Worm (Caenorhabditis elegans) whole organism, L1 larva: ENCODE results near the gene C17B7.9.

Source experiments
- aha-1 ChIP-seq: fragments of 150-350 bp; optimal IDR thresholded peaks from 2 replicates; lab custom pipeline; 2014; ENCODE audit warnings: missing biosample characterization, missing genetic modification characterization
- ama-1 ChIP-seq: fragments of 150-350 bp; optimal IDR thresholded peaks from 2 replicates; lab custom pipeline; 2014
- blmp-1 ChIP-seq: fragments of 150-350 bp; optimal IDR thresholded peaks from 2 replicates; lab custom pipeline; 2014; ENCODE audit warnings: missing biosample characterization, missing genetic modification characterization
- ceh-8 ChIP-seq: fragments of 200-800 bp; sonication (Bioruptor generic); optimal IDR thresholded peaks from 2 replicates; lab custom pipeline; 2018; ENCODE audit warnings: mild to moderate bottlenecking, missing genetic modification characterization, moderate library complexity, missing compliant biosample characterization
- ceh-82 ChIP-seq, 3 experiments: fragments of 150-350 bp in 1 of 3; sonication (generic microtip) in 2 of 3; optimal IDR thresholded peaks; 2 replicates each; lab custom pipeline; 2014 to 2017; ENCODE audit warnings: missing biosample characterization in 3 of 3, missing genetic modification characterization in 3 of 3
- ceh-88 ChIP-seq: fragments of 200-800 bp; sonication (Bioruptor generic); IDR thresholded peaks from 2 replicates; pipeline ENCODE4 v1.3.6; 2022; ENCODE audit warnings: missing genetic modification characterization, missing compliant biosample characterization
- dpl-1 ChIP-seq, 3 experiments: fragments of 150-350 bp in 2 of 3; sonication (generic microtip) in 1 of 3; optimal IDR thresholded peaks; 2 replicates each; lab custom pipeline; 2014 to 2017; ENCODE audit warnings: missing biosample characterization in 3 of 3, missing genetic modification characterization in 3 of 3, missing genetic modification reagents in 3 of 3
- efl-1 ChIP-seq, 4 experiments: fragments of 150-350 bp; optimal IDR thresholded peaks in 3 of 4; peaks in 1 of 4; 1 replicate in 1 of 4; 2 replicates in 3 of 4; lab custom pipeline; 2014; ENCODE audit warnings: missing biosample characterization in 2 of 4, missing genetic modification characterization in 2 of 4, missing genetic modification reagents in 2 of 4
- fkh-10 ChIP-seq: sonication (generic microtip); optimal IDR thresholded peaks from 2 replicates; lab custom pipeline; 2017; ENCODE audit warnings: missing biosample characterization, missing genetic modification reagents, missing genetic modification characterization
- fkh-8 ChIP-seq: sonication (generic microtip); optimal IDR thresholded peaks from 2 replicates; lab custom pipeline; 2016; ENCODE audit warnings: mild to moderate bottlenecking, missing genetic modification characterization, missing compliant biosample characterization
- grh-1 ChIP-seq: fragments of 200-800 bp; sonication (Bioruptor generic); IDR thresholded peaks from 2 replicates; pipeline ENCODE4 v1.3.6; 2022; ENCODE audit warnings: missing genetic modification reagents, missing genetic modification characterization, missing compliant biosample characterization
- hlh-4 ChIP-seq: sonication (generic microtip); optimal IDR thresholded peaks from 2 replicates; lab custom pipeline; 2016; ENCODE audit warnings: mild to moderate bottlenecking, missing genetic modification characterization, missing compliant biosample characterization
- isw-1 ChIP-seq: fragments of 200-800 bp; sonication (Bioruptor generic); IDR thresholded peaks from 2 replicates; pipeline ENCODE4 v1.3.6; 2022; ENCODE audit warnings: missing genetic modification characterization, missing compliant biosample characterization
- lin-13 ChIP-seq: fragments of 150-350 bp; optimal IDR thresholded peaks from 2 replicates; lab custom pipeline; 2014; ENCODE audit warnings: missing biosample characterization, missing genetic modification reagents, missing genetic modification characterization
- lin-14 ChIP-seq: fragments of 200-800 bp; sonication (Bioruptor generic); optimal IDR thresholded peaks from 2 replicates; lab custom pipeline; 2018; ENCODE audit warnings: mild to moderate bottlenecking, missing genetic modification characterization, moderate library complexity, missing compliant biosample characterization
- lin-35 ChIP-seq, 2 experiments: fragments of 150-350 bp; optimal IDR thresholded peaks; 2 replicates each; lab custom pipeline; 2014; ENCODE audit warnings: missing biosample characterization in 2 of 2, missing genetic modification characterization in 2 of 2, missing genetic modification reagents in 2 of 2
- lin-39 ChIP-seq: fragments of 150-350 bp; optimal IDR thresholded peaks from 2 replicates; lab custom pipeline; 2014; ENCODE audit warnings: missing biosample characterization, missing genetic modification reagents, missing genetic modification characterization
- lir-3 ChIP-seq: sonication (generic microtip); optimal IDR thresholded peaks from 2 replicates; lab custom pipeline; 2016; ENCODE audit warnings: mild to moderate bottlenecking, missing genetic modification characterization, moderate library complexity, missing compliant biosample characterization; ENCODE audit not compliant: poor library complexity
- lsy-2 ChIP-seq, 2 experiments: fragments of 150-350 bp; optimal IDR thresholded peaks; 2 replicates each; lab custom pipeline; 2014; ENCODE audit warnings: missing biosample characterization in 2 of 2, missing genetic modification characterization in 2 of 2
- mdl-1 ChIP-seq, 2 experiments: fragments of 150-350 bp; optimal IDR thresholded peaks; 2 replicates each; lab custom pipeline; 2014 to 2017; ENCODE audit warnings: missing biosample characterization in 2 of 2, missing genetic modification characterization in 2 of 2, inconsistent platforms in 1 of 2
- nhr-19 ChIP-seq: fragments of 200-800 bp; sonication (Bioruptor generic); conservative IDR thresholded peaks from 2 replicates; pipeline ENCODE4 v1.3.6; 2022; ENCODE audit warnings: missing genetic modification characterization, missing compliant biosample characterization
- nhr-20 ChIP-seq: sonication (generic microtip); optimal IDR thresholded peaks from 2 replicates; lab custom pipeline; 2016; ENCODE audit warnings: mild to moderate bottlenecking, missing genetic modification characterization, missing compliant biosample characterization
- nhr-28 ChIP-seq: fragments of 150-350 bp; optimal IDR thresholded peaks from 2 replicates; lab custom pipeline; 2014; ENCODE audit warnings: missing biosample characterization, missing genetic modification characterization
- nhr-47 ChIP-seq: sonication (generic microtip); optimal IDR thresholded peaks from 2 replicates; lab custom pipeline; 2016; ENCODE audit warnings: mild to moderate bottlenecking, missing genetic modification characterization, moderate library complexity, missing compliant biosample characterization
- nhr-71 ChIP-seq: sonication (generic microtip); optimal IDR thresholded peaks from 2 replicates; lab custom pipeline; 2016; ENCODE audit warnings: mild to moderate bottlenecking, missing genetic modification characterization, moderate library complexity, missing compliant biosample characterization
- nhr-76 ChIP-seq: sonication (generic microtip); optimal IDR thresholded peaks from 2 replicates; lab custom pipeline; 2017; ENCODE audit warnings: missing biosample characterization, missing genetic modification characterization
- nhr-77 ChIP-seq: fragments of 150-350 bp; optimal IDR thresholded peaks from 2 replicates; lab custom pipeline; 2014; ENCODE audit warnings: missing biosample characterization, missing genetic modification characterization
- nhr-84 ChIP-seq: sonication (generic microtip); optimal IDR thresholded peaks from 2 replicates; lab custom pipeline; 2017; ENCODE audit warnings: missing biosample characterization, missing genetic modification characterization
- pqm-1 ChIP-seq: sonication (generic microtip); optimal IDR thresholded peaks from 3 replicates; lab custom pipeline; 2017; ENCODE audit warnings: missing biosample characterization, missing genetic modification characterization
- rnt-1 ChIP-seq: sonication (generic microtip); optimal IDR thresholded peaks from 2 replicates; lab custom pipeline; 2016; ENCODE audit warnings: mild to moderate bottlenecking, missing genetic modification characterization, moderate library complexity, missing compliant biosample characterization
- sox-4 ChIP-seq: sonication (generic microtip); optimal IDR thresholded peaks from 2 replicates; lab custom pipeline; 2016; ENCODE audit warnings: missing genetic modification characterization, missing compliant biosample characterization
- swsn-7 ChIP-seq: sonication (generic microtip); optimal IDR thresholded peaks from 2 replicates; lab custom pipeline; 2016; ENCODE audit warnings: missing genetic modification characterization, missing compliant biosample characterization
- unc-130 ChIP-seq: fragments of 150-350 bp; optimal IDR thresholded peaks from 2 replicates; lab custom pipeline; 2017; ENCODE audit warnings: missing biosample characterization, missing genetic modification characterization, inconsistent platforms
- unc-62 ChIP-seq: fragments of 150-350 bp; optimal IDR thresholded peaks from 2 replicates; lab custom pipeline; 2014; ENCODE audit warnings: missing biosample characterization, missing genetic modification reagents, missing genetic modification characterization
- unc-86 ChIP-seq: sonication (generic microtip); optimal IDR thresholded peaks from 2 replicates; lab custom pipeline; 2016; ENCODE audit warnings: missing genetic modification characterization, missing compliant biosample characterization
- unc-98 ChIP-seq: fragments of 200-800 bp; sonication (Bioruptor generic); IDR thresholded peaks from 2 replicates; pipeline ENCODE4 v1.3.6; 2022; ENCODE audit warnings: missing genetic modification characterization, missing compliant biosample characterization
- vab-15 ChIP-seq: sonication (generic microtip); optimal IDR thresholded peaks from 2 replicates; lab custom pipeline; 2017; ENCODE audit warnings: missing genotype, mild to moderate bottlenecking, missing genetic modification characterization, missing compliant biosample characterization
- ztf-11 ChIP-seq, 2 experiments: sonication (generic microtip); optimal IDR thresholded peaks; 2 replicates each; lab custom pipeline; 2016 to 2017; ENCODE audit warnings: missing genetic modification characterization in 2 of 2, missing biosample characterization in 1 of 2, missing compliant biosample characterization in 1 of 2
- ztf-4 ChIP-seq: fragments of 150-350 bp; optimal IDR thresholded peaks from 2 replicates; lab custom pipeline; 2014; ENCODE audit warnings: missing biosample characterization, missing genetic modification characterization

C17B7.9 gene

DNA sequence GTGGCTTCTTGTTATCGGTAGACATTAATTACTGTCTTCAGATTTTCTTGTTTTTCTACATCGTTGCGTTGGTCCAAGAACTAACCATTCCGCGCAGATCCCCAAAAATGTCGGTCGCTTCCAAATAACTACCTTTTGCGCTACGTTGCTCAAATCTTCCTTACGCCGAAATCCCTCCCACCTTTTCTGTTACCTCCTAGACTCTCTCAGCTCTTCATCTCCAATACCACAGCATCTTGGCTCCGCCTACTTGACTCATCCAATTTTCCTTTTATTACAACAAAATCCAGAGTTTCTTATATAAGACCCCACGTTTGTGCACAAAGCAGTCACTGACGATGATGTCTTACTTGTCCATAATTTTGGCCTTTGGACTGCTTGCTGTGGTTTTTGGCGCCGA lies 21.0 kb upstream of the C17B7.9 start, which contains the start of gene C17B7.12:
TSS of gene C17B7.12 (plus strand) at position 301 of the 400 bp plus-strand sequence.
- TF ChIP-seq sox-4 (tag; lab: Kevin White, UChicago) (no peak), ceh-8 (no peak), unc-62 (GFP tag; lab: Kevin White, UChicago) (no peak), fkh-8 (tag; lab: Kevin White, UChicago) (no peak), lin-35 (GFP tag; optimal IDR thresholded peaks at IDR 0.05; lab: Kevin White, UChicago) (no peak), dpl-1 (GFP tag; optimal IDR thresholded peaks at IDR 0.05; lab: Kevin White, UChicago) (no peak), nhr-47 (no peak), ztf-11 (tag; optimal IDR thresholded peaks at IDR 0.05; lab: Kevin White, UChicago) (no peak), nhr-84 (tag; lab: Kevin White, UChicago) (no peak), aha-1 (tag; lab: Kevin White, UChicago) (no peak), unc-86 (tag; lab: Kevin White, UChicago) (no peak), lin-14 (GFP tag; lab: Kevin White, UChicago) (no peak), efl-1 (optimal IDR thresholded peaks at IDR 0.05; lab: Kevin White, UChicago) (no peak), efl-1 (GFP tag; optimal IDR thresholded peaks at IDR 0.05 in 1 of 2; lab: Kevin White, UChicago) (no peak), vab-15 (tag; lab: Kevin White, UChicago) (no peak), nhr-77 (tag; lab: Kevin White, UChicago) (no peak), rnt-1 (tag; lab: Kevin White, UChicago) (no peak)

DNA sequence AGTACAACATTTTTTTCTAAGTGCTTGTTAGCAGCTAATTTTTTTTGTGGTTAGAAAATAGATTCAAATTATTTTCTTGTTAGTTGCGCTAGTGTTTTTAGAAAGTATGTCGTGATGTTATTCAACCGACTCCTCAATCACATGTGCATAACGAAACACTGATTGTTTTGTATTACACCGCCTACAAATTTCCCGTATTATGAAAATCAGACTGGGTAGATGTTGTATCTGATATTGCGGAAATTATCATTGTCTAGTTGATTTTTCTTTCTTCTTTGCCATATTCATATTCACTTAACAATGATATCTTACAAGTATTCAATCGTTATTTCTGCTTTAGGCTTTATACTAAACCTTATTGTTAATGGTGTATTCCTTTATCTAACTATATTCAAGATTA lies 19.3 kb upstream of the C17B7.9 start, which contains the start of gene str-63:
TSS of gene str-63 (plus strand) at position 301 of the 400 bp plus-strand sequence.
- no peak for TF ChIP-seq nhr-84 (tag; lab: Kevin White, UChicago)
- TF ChIP-seq pqm-1 (tag; lab: Kevin White, UChicago), result no peak
- TF ChIP-seq vab-15 (tag; lab: Kevin White, UChicago), result no peak
- TF ChIP-seq blmp-1 (tag; lab: Kevin White, UChicago), result no peak
- no peak for TF ChIP-seq lir-3 (tag; lab: Kevin White, UChicago)
- TF ChIP-seq ztf-4 (tag; lab: Kevin White, UChicago), result no peak
- no peak for TF ChIP-seq mdl-1 (tag; optimal IDR thresholded peaks at IDR 0.05; lab: Kevin White, UChicago)
- no peak for TF ChIP-seq ama-1 (lab: Kevin White, UChicago)
- no peak for TF ChIP-seq swsn-7
- TF ChIP-seq nhr-76 (tag; lab: Kevin White, UChicago), result no peak
- no peak for TF ChIP-seq hlh-4 (tag; lab: Kevin White, UChicago)
- no peak for TF ChIP-seq fkh-10 (GFP tag; lab: Kevin White, UChicago)
- no peak for TF ChIP-seq ztf-11 (tag; optimal IDR thresholded peaks at IDR 0.05; lab: Kevin White, UChicago)
- no peak for TF ChIP-seq lin-13 (GFP tag; lab: Kevin White, UChicago)
- TF ChIP-seq nhr-20, result no peak

DNA sequence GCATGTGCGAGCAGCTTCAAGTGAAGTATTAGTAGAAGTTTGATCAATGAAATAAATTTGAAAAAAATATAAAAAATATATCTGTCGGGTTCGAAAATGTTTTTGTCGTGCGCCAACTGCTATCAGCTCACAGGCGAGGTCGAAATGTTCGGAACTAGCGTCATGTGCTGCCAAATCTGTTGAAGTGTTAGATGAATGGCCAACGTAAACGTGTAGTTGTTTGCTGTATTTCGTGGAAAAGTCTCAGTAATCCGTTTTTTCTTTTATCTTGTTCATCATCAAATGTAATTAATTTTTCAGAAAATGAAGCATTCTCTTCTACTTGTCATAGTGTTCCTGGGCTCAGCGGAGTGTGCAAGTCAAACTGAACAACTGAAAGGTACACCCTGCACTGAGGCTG lies 18.0 kb upstream of the C17B7.9 start, which contains the start of gene C17B7.15:
TSS of gene C17B7.15 (plus strand) at position 301 of the 400 bp plus-strand sequence.
- no peak for TF ChIP-seq grh-1 (GFP tag; lab: Robert Waterston, UW)
- TF ChIP-seq isw-1 (GFP tag; lab: Robert Waterston, UW), result no peak
- no peak for TF ChIP-seq unc-62 (GFP tag; lab: Kevin White, UChicago)
- no peak for TF ChIP-seq ceh-88 (GFP tag; lab: Robert Waterston, UW)
- peak; percentile 12 for TF ChIP-seq lin-14 (GFP tag; lab: Kevin White, UChicago)
- TF ChIP-seq ceh-82 (tag; optimal IDR thresholded peaks at IDR 0.05; lab: Kevin White, UChicago), result no peak
- no peak for TF ChIP-seq lin-39 (tag; lab: Kevin White, UChicago)

DNA sequence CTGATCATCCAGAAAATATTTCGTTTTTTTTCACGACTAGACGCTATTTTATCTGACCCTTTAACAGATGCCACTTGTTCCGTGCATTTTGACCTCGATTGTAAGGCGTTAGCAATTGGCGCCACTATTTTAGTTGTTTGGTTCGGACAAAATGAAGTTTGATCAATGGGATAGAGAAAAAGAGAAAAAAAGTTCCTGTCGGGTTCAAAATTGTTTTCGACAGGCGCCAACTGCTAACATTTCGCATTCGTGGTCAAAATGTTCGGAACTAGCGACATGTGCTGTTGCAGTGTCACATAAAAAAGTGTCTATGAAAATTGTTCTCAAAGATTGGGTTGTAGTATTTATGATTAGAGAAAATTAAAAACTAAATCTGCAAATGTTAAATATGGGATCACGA lies 15.6 kb upstream of the C17B7.9 start:
- TF ChIP-seq mdl-1 (tag; optimal IDR thresholded peaks at IDR 0.05; lab: Kevin White, UChicago), result no peak
- peak; percentile 43 for TF ChIP-seq nhr-71 (tag; lab: Kevin White, UChicago)
- no peak for TF ChIP-seq lsy-2 (tag; optimal IDR thresholded peaks at IDR 0.05; lab: Kevin White, UChicago)
- peak; percentile 57 for TF ChIP-seq rnt-1 (tag; lab: Kevin White, UChicago)
- no peak for TF ChIP-seq unc-130 (tag; lab: Kevin White, UChicago)
- peak; percentile 12 for TF ChIP-seq nhr-20
- TF ChIP-seq lin-14 (GFP tag; lab: Kevin White, UChicago), result peak; percentile 49
- no peak for TF ChIP-seq nhr-28 (tag; lab: Kevin White, UChicago)
- no peak for TF ChIP-seq unc-98 (GFP tag; lab: Robert Waterston, UW)
- TF ChIP-seq nhr-19, result peak; percentile 22; the same call in 1 of the 2 replicates
